Worm (Caenorhabditis elegans) whole organism, late embryonic: ENCODE data around the gene str-99.

Experiments
- ceh-9 ChIP-seq: sonication (generic microtip); optimal IDR thresholded peaks from 2 replicates; lab custom pipeline; 2016; ENCODE audit warnings: mild to moderate bottlenecking, missing genetic modification characterization, inconsistent platforms, missing compliant biosample characterization
- dmd-4 ChIP-seq: sonication (generic microtip); optimal IDR thresholded peaks from 2 replicates; lab custom pipeline; 2016; ENCODE audit warnings: borderline replicate concordance, missing genetic modification characterization, missing compliant biosample characterization
- elt-4 ChIP-seq: sonication (generic microtip); optimal IDR thresholded peaks from 2 replicates; lab custom pipeline; 2016; ENCODE audit warnings: missing genetic modification characterization, missing compliant biosample characterization
- eyg-1 ChIP-seq: sonication (generic microtip); optimal IDR thresholded peaks from 2 replicates; lab custom pipeline; 2016; ENCODE audit warnings: missing genotype, missing genetic modification characterization, missing compliant biosample characterization
- fax-1 ChIP-seq: sonication (generic microtip); optimal IDR thresholded peaks from 2 replicates; lab custom pipeline; 2016; ENCODE audit warnings: missing genotype, missing genetic modification characterization, missing compliant biosample characterization
- fkh-10 ChIP-seq: fragments of 150-350 bp; optimal IDR thresholded peaks from 2 replicates; lab custom pipeline; 2014; ENCODE audit warnings: missing biosample characterization, missing genetic modification reagents, missing genetic modification characterization
- hlh-8 ChIP-seq: sonication (generic microtip); optimal IDR thresholded peaks from 2 replicates; lab custom pipeline; 2016; ENCODE audit warnings: missing genotype, missing genetic modification characterization, missing compliant biosample characterization
- lin-11 ChIP-seq: fragments of 200-800 bp; sonication (Bioruptor generic); optimal IDR thresholded peaks from 2 replicates; lab custom pipeline; 2018; ENCODE audit warnings: mild to moderate bottlenecking, missing genetic modification characterization, missing compliant biosample characterization
- pax-1 ChIP-seq: fragments of 150-350 bp; optimal IDR thresholded peaks from 2 replicates; lab custom pipeline; 2014; ENCODE audit warnings: missing biosample characterization, missing genetic modification characterization
- pha-4 ChIP-seq: fragments of 150-350 bp; optimal IDR thresholded peaks from 2 replicates; lab custom pipeline; 2018; ENCODE audit warnings: missing biosample characterization, missing genetic modification reagents, missing genetic modification characterization
- pqm-1 ChIP-seq: sonication (generic microtip); optimal IDR thresholded peaks from 2 replicates; lab custom pipeline; 2016; ENCODE audit warnings: missing genetic modification characterization, missing compliant biosample characterization
- tbx-2 ChIP-seq: sonication (generic microtip); optimal IDR thresholded peaks from 2 replicates; lab custom pipeline; 2016; ENCODE audit warnings: missing genetic modification characterization, missing compliant biosample characterization

ce11 chrV:16121451-16121850 lies 36.8 kb downstream of the str-99 start:
- TF ChIP-seq pha-4 (tag; lab: Kevin White, UChicago) (no peak), lin-11 (no peak), fkh-10 (GFP tag; lab: Kevin White, UChicago) (no peak), pax-1 (tag; lab: Kevin White, UChicago) (no peak), elt-4 (tag; lab: Kevin White, UChicago) (no peak), tbx-2 (tag; lab: Kevin White, UChicago) (no peak), eyg-1 (tag; lab: Kevin White, UChicago) (no peak), dmd-4 (tag; lab: Kevin White, UChicago) (no peak), ceh-9 (tag; lab: Kevin White, UChicago) (no peak), pqm-1 (tag; lab: Kevin White, UChicago) (no peak), hlh-8 (tag; lab: Kevin White, UChicago) (no peak), fax-1 (tag; lab: Kevin White, UChicago) (no peak)
